Worm (Caenorhabditis elegans) whole organism, L1 larva: ENCODE results near the gene srw-134.

Experiments
- F16B12.6 ChIP-seq: fragments of 150-350 bp; optimal IDR thresholded peaks from 2 replicates; lab custom pipeline; 2014; ENCODE audit warnings: missing biosample characterization, missing genetic modification characterization
- aly-2 ChIP-seq: fragments of 150-350 bp; optimal IDR thresholded peaks from 2 replicates; lab custom pipeline; 2014; ENCODE audit warnings: missing biosample characterization, missing genetic modification characterization
- blmp-1 ChIP-seq: fragments of 150-350 bp; optimal IDR thresholded peaks from 2 replicates; lab custom pipeline; 2014; ENCODE audit warnings: missing biosample characterization, missing genetic modification characterization
- lin-13 ChIP-seq: fragments of 150-350 bp; optimal IDR thresholded peaks from 2 replicates; lab custom pipeline; 2014; ENCODE audit warnings: missing biosample characterization, missing genetic modification reagents, missing genetic modification characterization
- lsy-2 ChIP-seq, 2 experiments: fragments of 150-350 bp; optimal IDR thresholded peaks; 2 replicates each; lab custom pipeline; 2014; ENCODE audit warnings: missing biosample characterization in 2 of 2, missing genetic modification characterization in 2 of 2
- nhr-28 ChIP-seq: fragments of 150-350 bp; optimal IDR thresholded peaks from 2 replicates; lab custom pipeline; 2014; ENCODE audit warnings: missing biosample characterization, missing genetic modification characterization
- nhr-84 ChIP-seq: sonication (generic microtip); optimal IDR thresholded peaks from 2 replicates; lab custom pipeline; 2017; ENCODE audit warnings: missing biosample characterization, missing genetic modification characterization
- pax-3 ChIP-seq: fragments of 200-800 bp; sonication (Bioruptor generic); optimal IDR thresholded peaks from 2 replicates; lab custom pipeline; 2018; ENCODE audit warnings: mild to moderate bottlenecking, missing genetic modification characterization, moderate library complexity, missing compliant biosample characterization
- sox-4 ChIP-seq: sonication (generic microtip); optimal IDR thresholded peaks from 2 replicates; lab custom pipeline; 2016; ENCODE audit warnings: missing genetic modification characterization, missing compliant biosample characterization
- swsn-7 ChIP-seq: sonication (generic microtip); optimal IDR thresholded peaks from 2 replicates; lab custom pipeline; 2016; ENCODE audit warnings: missing genetic modification characterization, missing compliant biosample characterization

DNA sequence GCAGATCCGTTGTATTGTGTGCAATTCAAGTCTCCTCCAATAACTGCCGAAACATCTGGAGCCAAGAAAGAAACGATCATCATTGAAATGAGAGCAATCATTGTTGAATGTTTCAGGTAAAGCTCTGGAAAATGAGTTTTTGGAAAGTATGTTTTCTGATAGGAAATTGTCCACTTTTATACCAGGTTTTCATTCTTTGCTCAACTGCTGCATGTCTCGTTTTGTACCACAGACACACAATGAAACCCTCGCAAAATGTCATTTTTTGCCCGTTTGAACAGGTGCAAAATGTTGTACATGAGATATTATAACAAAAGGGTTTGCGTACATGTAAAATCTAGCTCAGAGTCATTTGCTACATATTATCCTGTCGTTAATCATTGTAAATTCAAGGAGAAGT lies 8.2 kb upstream of the srw-134 start, which contains the start of gene T05B4.10:
- no peak for TF ChIP-seq pax-3 (tag; lab: Kevin White, UChicago)
- no peak for TF ChIP-seq sox-4
- no peak for TF ChIP-seq nhr-84 (tag; lab: Kevin White, UChicago)
- no peak for TF ChIP-seq blmp-1 (tag; lab: Kevin White, UChicago)
- TF ChIP-seq aly-2 (tag; lab: Kevin White, UChicago), result no peak
- TF ChIP-seq swsn-7, result no peak
- no peak for TF ChIP-seq lsy-2 (tag; optimal IDR thresholded peaks at IDR 0.05; lab: Kevin White, UChicago)
- no peak for TF ChIP-seq F16B12.6
- TF ChIP-seq nhr-28 (tag; lab: Kevin White, UChicago), result no peak
- TF ChIP-seq lin-13 (GFP tag; lab: Kevin White, UChicago), result no peak
